Fruit fly (Drosophila melanogaster) whole organism, adult: ENCODE measurements around the gene CanB.

Experiments used
- CG5204 ChIP-seq: fragments of 200-800 bp; sonication (Bioruptor generic); optimal IDR thresholded peaks from 2 replicates; lab custom pipeline; 2016; ENCODE audit warnings: missing biosample characterization, missing genetic modification characterization
- cic ChIP-seq: fragments of 200-800 bp; sonication (Bioruptor generic); optimal IDR thresholded peaks from 2 replicates; lab custom pipeline; 2017; ENCODE audit warnings: missing biosample characterization, mild to moderate bottlenecking, missing genetic modification characterization, moderate library complexity
- cnc ChIP-seq, 2 experiments: fragments of >200 bp; optimal IDR thresholded peaks; 2 replicates each; lab custom pipeline; 2017

dm6 chrX:5329266-5329898 lies 2.9 kb upstream of the CanB start, which contains the start of the genes CG3309 and XRCC1:
- peak; percentile 36 for TF ChIP-seq CG5204
- no peak for TF ChIP-seq cic (GFP tag; lab: Kevin White, UChicago)
- no peak for TF ChIP-seq cnc (optimal IDR thresholded peaks at IDR 0.05; lab: Kevin White, UChicago)
